Fruit fly (Drosophila melanogaster): ENCODE results near the gene Spn.

Gene Spn

DNA sequence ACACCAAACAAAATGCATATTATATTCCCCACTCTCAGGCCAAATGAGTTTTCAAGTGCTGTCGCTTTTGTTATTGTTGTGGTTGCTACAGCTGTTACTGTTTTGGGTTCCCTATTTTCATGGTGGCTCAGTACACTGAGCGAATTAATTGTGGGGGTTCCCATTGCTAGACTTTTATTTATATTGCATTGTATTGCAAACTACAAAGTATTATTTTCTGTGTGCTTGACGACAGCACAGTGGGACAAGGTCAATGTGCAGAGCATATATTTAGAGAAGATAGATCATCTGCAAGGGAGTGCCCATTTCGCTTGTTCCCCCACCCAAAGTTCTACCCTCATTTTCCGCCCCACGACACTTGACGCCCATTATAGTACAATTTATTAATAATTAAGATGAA, 67.6 kb downstream of the Spn start (continued):
- TF ChIP-seq CG42726 (GFP tag; IDR thresholded peaks at IDR 0.05; ENCODE audit: partially characterized antibody) (no peak), peb (GFP tag; IDR thresholded peaks at IDR 0.05) (no peak), CG13424 (tag; optimal IDR thresholded peaks at IDR 0.05) (no peak), sisA (GFP tag; IDR thresholded peaks at IDR 0.05) (0 out of 2 replicates have a peak, but pooled peaks have one; percentile 21), Ravus (GFP tag; IDR thresholded peaks at IDR 0.05) (no peak), Fer2 (tag; optimal IDR thresholded peaks at IDR 0.05) (no peak), eyg (GFP tag; optimal IDR thresholded peaks at IDR 0.05) (no peak), gsb-n (tag; optimal IDR thresholded peaks at IDR 0.05) (no peak), Dek (tag; optimal IDR thresholded peaks at IDR 0.05) (no peak), CG2889 (GFP tag; IDR thresholded peaks at IDR 0.05) (no peak), Ptx1 (GFP tag; IDR thresholded peaks at IDR 0.05) (no peak), CG4707 (GFP tag; optimal IDR thresholded peaks at IDR 0.05) (no peak), CG7271 (tag; optimal IDR thresholded peaks at IDR 0.05) (no peak), psq (GFP tag; optimal IDR thresholded peaks at IDR 0.05) (no peak), MBD-R2 (GFP tag; IDR thresholded peaks at IDR 0.05) (no peak), CG1792 (GFP tag; optimal IDR thresholded peaks at IDR 0.05) (no peak), Atf6 (GFP tag; IDR thresholded peaks at IDR 0.05) (no peak), jigr1 (GFP tag; IDR thresholded peaks at IDR 0.05) (no peak), Lpt (GFP tag; optimal IDR thresholded peaks at IDR 0.05) (no peak), CG10431 (GFP tag; optimal IDR thresholded peaks at IDR 0.05) (no peak), D19A (tag; optimal IDR thresholded peaks at IDR 0.05) (peak; percentile 4), BEAF-32 (GFP tag; optimal IDR thresholded peaks at IDR 0.05) (no peak), nom (GFP tag; optimal IDR thresholded peaks at IDR 0.05) (peak; percentile 1), inv (GFP tag; IDR thresholded peaks at IDR 0.05; ENCODE audit: partially characterized antibody) (no peak), Xrp1 (GFP tag; IDR thresholded peaks at IDR 0.05) (peak; percentile 42; the same call in 1 of the 2 replicates), CG3065 (GFP tag; optimal IDR thresholded peaks at IDR 0.05) (no peak), ind (GFP tag; optimal IDR thresholded peaks at IDR 0.05) (peak; percentile 17), vfl (GFP tag; optimal IDR thresholded peaks at IDR 0.05) (no peak), pum (GFP tag; optimal IDR thresholded peaks at IDR 0.05) (no peak), pita (GFP tag; optimal IDR thresholded peaks at IDR 0.05) (no peak), CG34224 (GFP tag; IDR thresholded peaks at IDR 0.05; ENCODE audit: partially characterized antibody) (no peak), CG8944 (GFP tag; optimal IDR thresholded peaks at IDR 0.05) (no peak), CG1832 (GFP tag; optimal IDR thresholded peaks at IDR 0.05) (no peak), lab (GFP tag; optimal IDR thresholded peaks at IDR 0.05) (no peak), CG31365 (tag; optimal IDR thresholded peaks at IDR 0.05) (no peak), TFAM (GFP tag; optimal IDR thresholded peaks at IDR 0.05) (no peak), CG9437 (GFP tag; optimal IDR thresholded peaks at IDR 0.05) (no peak), pzg (GFP tag; optimal IDR thresholded peaks at IDR 0.05) (no peak), ken (GFP tag; IDR thresholded peaks at IDR 0.05) (0 out of 3 replicates have a peak, but pooled peaks have one; percentile 8), sr (GFP tag; IDR thresholded peaks at IDR 0.05) (no peak), ranshi (GFP tag; IDR thresholded peaks at IDR 0.05) (no peak; the same call in 1 of the 2 replicates), CG17829 (tag; optimal IDR thresholded peaks at IDR 0.05) (no peak), ham (GFP tag; IDR thresholded peaks at IDR 0.05) (no peak), CG9797 (GFP tag; optimal IDR thresholded peaks at IDR 0.05) (no peak), Dip3 (GFP tag; optimal IDR thresholded peaks at IDR 0.05) (no peak), CG32767 (GFP tag; IDR thresholded peaks at IDR 0.05) (no peak), Scr (GFP tag; IDR thresholded peaks at IDR 0.05; ENCODE audit: partially characterized antibody) (no peak), CG1529 (GFP tag; optimal IDR thresholded peaks at IDR 0.05) (no peak), sd (tag; optimal IDR thresholded peaks at IDR 0.05) (no peak), bbx (GFP tag; IDR thresholded peaks at IDR 0.05; ENCODE audit: partially characterized antibody) (no peak), sim (GFP tag; IDR thresholded peaks at IDR 0.05) (no peak), tgo (GFP tag; IDR thresholded peaks at IDR 0.05) (no peak)
